Worm (Caenorhabditis elegans) whole organism, L4/young adult: ENCODE results near the gene T02H6.6.

Source experiments
- W03F9.2 ChIP-seq: fragments of 150-350 bp; optimal IDR thresholded peaks from 2 replicates; lab custom pipeline; 2014; ENCODE audit warnings: missing biosample characterization, missing genetic modification characterization
- dao-5 ChIP-seq: sonication (generic microtip); optimal IDR thresholded peaks from 2 replicates; lab custom pipeline; 2016; ENCODE audit warnings: missing genotype, missing genetic modification characterization, moderate library complexity, missing compliant biosample characterization
- him-1 ChIP-seq: sonication (generic microtip); optimal IDR thresholded peaks from 2 replicates; lab custom pipeline; 2016; ENCODE audit warnings: missing genotype, missing genetic modification reagents, missing genetic modification characterization, missing compliant biosample characterization

DNA sequence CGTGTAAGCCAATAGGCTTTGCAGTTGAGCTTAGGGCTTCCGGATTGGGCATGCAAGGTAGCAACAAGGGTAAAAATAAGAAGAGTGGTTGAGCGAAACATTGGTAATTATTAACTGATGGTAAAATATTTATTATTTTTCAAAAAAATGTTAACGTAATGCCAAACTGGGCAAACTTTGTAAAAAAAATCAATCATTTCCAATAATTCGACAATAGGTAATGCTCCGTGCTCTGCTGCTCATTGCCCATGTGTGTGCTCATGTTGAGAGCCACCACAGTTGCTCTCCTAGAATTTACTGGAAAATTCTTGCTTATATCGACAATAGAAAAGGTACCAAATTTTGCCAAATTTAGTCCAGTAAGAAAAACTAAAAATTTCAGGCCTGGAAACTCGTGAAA lies 3.0 kb upstream of the T02H6.6 start, which contains the start of the genes T02H6.10 and T02H6.8:
- TF ChIP-seq W03F9.2 = no peak
- TF ChIP-seq him-1 (tag; lab: Kevin White, UChicago) = no peak
- no peak for TF ChIP-seq dao-5 (tag; lab: Kevin White, UChicago)
